Fruit fly (Drosophila melanogaster) whole organism, pupa: Measurements from ENCODE around the gene CG9592.

Experiments used
- CG10348 ChIP-seq: fragments of 200-800 bp; sonication (Bioruptor generic); IDR thresholded peaks from 2 replicates; pipeline ENCODE4 v1.3.6; 2022; ENCODE audit warnings: missing biosample characterization, missing genetic modification characterization
- CG12605 ChIP-seq: fragments of 200-800 bp; sonication (Bioruptor generic); IDR thresholded peaks from 2 replicates; pipeline ENCODE4 v1.3.6; 2022; ENCODE audit warnings: missing biosample characterization, missing genetic modification characterization
- CG13204 ChIP-seq: fragments of 200-800 bp; sonication (Bioruptor generic); optimal IDR thresholded peaks from 2 replicates; lab custom pipeline; 2018; ENCODE audit warnings: missing biosample characterization, mild to moderate bottlenecking, missing genetic modification characterization, moderate library complexity
- CG14655 ChIP-seq: fragments of 200-800 bp; sonication (Bioruptor generic); optimal IDR thresholded peaks from 3 replicates; lab custom pipeline; 2017; ENCODE audit warnings: mild to moderate bottlenecking, missing biosample characterization, missing genetic modification reagents, missing genetic modification characterization
- CG15710 ChIP-seq: fragments of 200-800 bp; sonication (Bioruptor generic); optimal IDR thresholded peaks from 2 replicates; lab custom pipeline; 2018; ENCODE audit warnings: missing biosample characterization, mild to moderate bottlenecking, missing genetic modification characterization, moderate library complexity
- CG17806 ChIP-seq: fragments of 200-800 bp; sonication (Bioruptor generic); optimal IDR thresholded peaks from 2 replicates; lab custom pipeline; 2018; ENCODE audit warnings: missing biosample characterization, mild to moderate bottlenecking, missing genetic modification characterization, moderate library complexity
- CG32121 ChIP-seq: fragments of 200-800 bp; sonication (Bioruptor generic); IDR thresholded peaks from 2 replicates; pipeline ENCODE4 v1.3.6; 2022; ENCODE audit warnings: missing biosample characterization, missing genetic modification characterization
- CG34367 ChIP-seq: fragments of 200-800 bp; sonication (Bioruptor generic); optimal IDR thresholded peaks from 2 replicates; lab custom pipeline; 2018; ENCODE audit warnings: missing biosample characterization, mild to moderate bottlenecking, missing genetic modification characterization
- CG4496 ChIP-seq: fragments of 200-800 bp; sonication (Bioruptor generic); IDR thresholded peaks from 3 replicates; pipeline ENCODE4 v1.3.6; 2022; ENCODE audit warnings: missing biosample characterization, missing genetic modification characterization
- CG8159 ChIP-seq: fragments of 200-800 bp; sonication (Bioruptor generic); optimal IDR thresholded peaks from 3 replicates; lab custom pipeline; 2018; ENCODE audit warnings: missing biosample characterization, mild to moderate bottlenecking, missing genetic modification characterization, moderate library complexity
- CG8301 ChIP-seq: fragments of 200-800 bp; sonication (Bioruptor generic); optimal IDR thresholded peaks from 2 replicates; lab custom pipeline; 2018; ENCODE audit warnings: missing biosample characterization, mild to moderate bottlenecking, missing genetic modification characterization
- CG9948 ChIP-seq: fragments of 200-800 bp; sonication (Bioruptor generic); optimal IDR thresholded peaks from 2 replicates; lab custom pipeline; 2018; ENCODE audit warnings: missing biosample characterization, mild to moderate bottlenecking, missing genetic modification characterization, moderate library complexity
- D1 ChIP-seq: fragments of 200-800 bp; sonication (Bioruptor generic); optimal IDR thresholded peaks from 2 replicates; lab custom pipeline; 2018; ENCODE audit warnings: missing biosample characterization, mild to moderate bottlenecking, missing genetic modification characterization, moderate library complexity
- EcR ChIP-seq: fragments of 200-800 bp; sonication (Bioruptor generic); optimal IDR thresholded peaks from 3 replicates; lab custom pipeline; 2019; ENCODE audit warnings: missing biosample characterization, missing genetic modification characterization, mild to moderate bottlenecking, moderate library complexity, missing genetic modification reagents
- Ets98B ChIP-seq: fragments of 200-800 bp; sonication (Bioruptor generic); IDR thresholded peaks from 2 replicates; pipeline ENCODE4 v1.3.6; 2022; ENCODE audit warnings: missing biosample characterization, missing genetic modification characterization
- Pif1A ChIP-seq: fragments of 200-800 bp; sonication (Bioruptor generic); optimal IDR thresholded peaks from 3 replicates; lab custom pipeline; 2016; ENCODE audit warnings: missing biosample characterization, missing genetic modification characterization
- Pif1B ChIP-seq: fragments of 200-800 bp; sonication (Bioruptor generic); optimal IDR thresholded peaks from 3 replicates; lab custom pipeline; 2016; ENCODE audit warnings: missing biosample characterization, missing genetic modification characterization
- Snoo ChIP-seq: fragments of 200-800 bp; sonication (Bioruptor generic); optimal IDR thresholded peaks from 3 replicates; lab custom pipeline; 2017; ENCODE audit warnings: missing biosample characterization, mild to moderate bottlenecking, missing genetic modification characterization, inconsistent platforms
- fd96Ca ChIP-seq: fragments of 200-800 bp; sonication (Bioruptor generic); IDR thresholded peaks from 3 replicates; pipeline ENCODE4 v1.3.6; 2022; ENCODE audit warnings: missing biosample characterization, missing genetic modification characterization
- gl ChIP-seq: fragments of 200-800 bp; sonication (Bioruptor generic); optimal IDR thresholded peaks from 2 replicates; lab custom pipeline; 2018; ENCODE audit warnings: missing biosample characterization, mild to moderate bottlenecking, missing genetic modification characterization
- rn ChIP-seq: fragments of 200-800 bp; sonication (Bioruptor generic); IDR thresholded peaks from 2 replicates; pipeline ENCODE4 v1.3.6; 2022; ENCODE audit warnings: missing biosample characterization, missing genetic modification characterization

CG9592 gene

DNA sequence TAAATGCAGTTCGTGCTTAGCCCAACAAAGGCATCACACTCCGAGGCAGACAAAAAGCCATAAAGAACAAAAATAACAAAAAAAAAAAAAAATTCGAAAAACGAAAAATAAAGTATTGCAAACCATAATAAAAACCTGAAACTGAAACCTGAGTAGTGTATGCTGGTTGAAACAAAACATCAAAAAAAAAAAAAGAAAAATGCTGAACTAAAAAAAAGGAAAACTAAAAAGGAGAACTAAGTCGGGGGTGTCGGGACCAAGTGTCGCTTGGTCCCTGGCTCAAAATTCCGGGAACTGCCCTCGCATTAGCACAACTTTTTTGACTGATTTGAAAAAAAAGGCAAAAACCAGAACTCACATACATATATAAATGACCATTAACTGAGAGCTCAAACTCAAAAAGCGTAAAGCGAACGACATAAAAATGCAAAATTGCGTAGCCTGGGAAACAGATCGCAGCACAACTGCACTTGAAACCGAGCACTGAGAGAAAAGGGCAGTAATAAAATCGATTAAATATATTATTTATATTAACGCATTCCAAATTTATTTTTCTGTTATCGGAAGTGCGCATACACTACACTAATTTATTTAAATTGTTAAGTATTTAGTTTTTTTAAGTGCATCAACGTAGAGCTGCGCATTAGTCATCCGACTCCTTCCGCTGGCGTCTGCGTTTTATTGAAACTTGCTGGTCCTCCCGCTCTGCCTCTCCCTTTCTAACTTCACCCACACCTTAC is 30.8 kb upstream of the CG9592 start:
- TF ChIP-seq CG34367 (tag; lab: Kevin White, UChicago) (peak; percentile 45), CG14655 (peak; percentile 60), CG8159 (peak; percentile 72), CG17806 (peak; percentile 73), Pif1A (GFP tag; lab: Kevin White, UChicago) (peak; percentile 74), CG12605 (GFP tag; lab: Robert Waterston, UW) (peak; percentile 7; the same call in 1 of the 2 replicates), fd96Ca (GFP tag; lab: Robert Waterston, UW) (peak; percentile 49; the same call in 1 of the 3 replicates), rn (GFP tag; lab: Robert Waterston, UW) (0 out of 2 replicates have a peak, but pooled peaks have one; percentile 8), CG9948 (tag; lab: Kevin White, UChicago) (peak; percentile 67), CG8301 (tag; lab: Kevin White, UChicago) (peak; percentile 54), CG32121 (GFP tag; lab: Robert Waterston, UW) (no peak), Ets98B (GFP tag; lab: Robert Waterston, UW) (peak; percentile 54), Pif1B (peak; percentile 37), gl (tag; lab: Kevin White, UChicago) (peak; percentile 31), EcR (GFP tag; lab: Kevin White, UChicago) (no peak), CG15710 (peak; percentile 73), CG13204 (peak; percentile 25), CG4496 (GFP tag; lab: Robert Waterston, UW) (peak; percentile 78), CG10348 (GFP tag; lab: Robert Waterston, UW) (no peak), Snoo (peak; percentile 66), D1 (tag; lab: Kevin White, UChicago) (peak; percentile 8)

DNA sequence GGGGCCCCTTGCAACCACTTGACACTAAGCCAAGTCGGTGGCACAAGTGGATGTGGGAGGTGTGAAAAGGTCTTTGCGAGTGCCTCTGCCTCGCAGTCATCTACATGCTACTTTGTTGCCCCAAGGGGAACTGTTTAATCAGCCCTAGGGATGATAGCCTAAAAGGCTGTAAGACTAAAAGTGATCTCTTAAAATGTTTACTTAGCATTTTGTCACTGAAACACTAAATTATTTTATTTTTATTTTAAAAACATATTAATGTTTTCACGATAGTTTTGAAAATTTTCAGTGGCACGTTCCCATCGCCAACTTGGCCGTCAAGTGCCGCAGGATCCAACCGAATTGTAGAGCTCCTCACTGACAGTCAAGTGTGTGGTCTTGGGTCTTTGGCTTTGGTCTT is 20.1 kb upstream of the CG9592 start:
- TF ChIP-seq CG15710 (peak; percentile 41), EcR (GFP tag; lab: Kevin White, UChicago) (no peak), CG9948 (tag; lab: Kevin White, UChicago) (peak; percentile 33), rn (GFP tag; lab: Robert Waterston, UW) (no peak), CG13204 (no peak), CG10348 (GFP tag; lab: Robert Waterston, UW) (no peak), CG14655 (peak; percentile 7), Ets98B (GFP tag; lab: Robert Waterston, UW) (no peak), CG12605 (GFP tag; lab: Robert Waterston, UW) (no peak), Snoo (no peak), Pif1B (no peak), CG32121 (GFP tag; lab: Robert Waterston, UW) (no peak), CG8301 (tag; lab: Kevin White, UChicago) (no peak), CG34367 (tag; lab: Kevin White, UChicago) (no peak), CG4496 (GFP tag; lab: Robert Waterston, UW) (no peak), CG17806 (peak; percentile 7), Pif1A (GFP tag; lab: Kevin White, UChicago) (peak; percentile 12), gl (tag; lab: Kevin White, UChicago) (no peak), CG8159 (peak; percentile 15), D1 (tag; lab: Kevin White, UChicago) (no peak), fd96Ca (GFP tag; lab: Robert Waterston, UW) (no peak)

DNA sequence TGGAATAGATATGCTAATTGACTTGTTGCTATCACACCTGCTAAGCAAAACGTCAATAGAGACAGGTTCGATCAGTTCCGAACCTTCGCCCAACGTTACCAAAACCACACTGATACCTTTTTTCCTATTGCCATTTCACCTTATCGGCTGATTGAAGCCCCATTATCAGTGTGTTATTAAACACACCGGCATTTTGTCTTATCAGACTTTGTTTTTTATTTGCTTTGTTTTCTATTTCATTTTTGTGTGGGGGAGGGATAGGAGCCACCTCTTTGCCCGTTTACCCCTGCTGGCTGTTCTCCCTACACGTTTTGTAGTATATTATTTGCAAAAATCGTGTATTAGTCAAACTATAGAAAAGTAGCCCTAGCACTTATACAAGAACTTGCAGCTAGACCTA is 7.6 kb upstream of the CG9592 start:
- TF ChIP-seq CG10348 (GFP tag; lab: Robert Waterston, UW) (no peak), CG8159 (no peak), CG17806 (no peak), D1 (tag; lab: Kevin White, UChicago) (no peak), gl (tag; lab: Kevin White, UChicago) (no peak), CG12605 (GFP tag; lab: Robert Waterston, UW) (no peak), CG13204 (no peak), CG4496 (GFP tag; lab: Robert Waterston, UW) (no peak), EcR (GFP tag; lab: Kevin White, UChicago) (no peak), CG34367 (tag; lab: Kevin White, UChicago) (no peak)

DNA sequence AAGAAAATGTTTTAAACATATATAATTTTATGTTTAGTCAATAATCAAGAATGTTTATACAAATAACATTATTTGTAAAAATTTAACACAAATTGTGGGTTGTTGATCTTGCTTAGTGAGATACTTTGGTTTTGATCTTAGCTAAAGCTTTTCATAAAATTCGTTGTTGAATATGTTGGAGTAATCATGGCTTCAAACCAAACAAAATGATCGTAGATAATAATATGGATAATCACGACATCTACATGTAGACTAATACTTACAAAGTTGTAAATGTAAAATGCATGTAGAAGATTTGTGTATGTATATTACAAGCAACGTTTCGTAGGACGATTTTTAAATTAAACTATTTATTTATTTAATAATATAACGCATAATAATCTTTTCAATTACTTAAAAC is 4.3 kb upstream of the CG9592 start:
- no peak for TF ChIP-seq CG4496 (GFP tag; lab: Robert Waterston, UW)
- no peak for TF ChIP-seq CG13204
- TF ChIP-seq D1 (tag; lab: Kevin White, UChicago): no peak
- no peak for TF ChIP-seq CG8159
- no peak for TF ChIP-seq CG8301 (tag; lab: Kevin White, UChicago)
- TF ChIP-seq Pif1A (GFP tag; lab: Kevin White, UChicago): no peak

DNA sequence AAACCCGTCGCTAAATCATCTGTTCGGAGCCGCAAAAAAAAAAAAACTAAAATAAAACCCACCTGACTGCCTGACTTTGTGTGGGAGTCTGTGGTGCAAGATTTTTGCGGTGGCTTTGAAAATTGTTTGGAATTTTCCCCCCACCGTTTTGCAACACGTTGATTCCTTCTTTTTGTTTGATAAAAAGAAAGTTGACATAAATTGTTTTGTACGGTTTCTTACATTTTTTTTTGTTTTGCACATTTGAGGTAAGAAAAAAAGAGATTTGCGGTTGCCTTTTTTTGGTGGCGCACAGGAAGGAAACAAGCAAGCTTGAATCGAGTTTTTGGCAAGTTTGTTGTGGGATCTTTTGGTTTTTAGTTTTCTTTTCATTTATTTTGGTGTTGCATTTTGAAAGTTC is 1.9 kb upstream of the CG9592 start:
- TF ChIP-seq CG9948 (tag; lab: Kevin White, UChicago) (no peak), Pif1B (no peak), CG4496 (GFP tag; lab: Robert Waterston, UW) (0 out of 3 replicates have a peak, but pooled peaks have one; percentile 39), fd96Ca (GFP tag; lab: Robert Waterston, UW) (0 out of 3 replicates have a peak, but pooled peaks have one; percentile 36), Snoo (peak; percentile 15), CG32121 (GFP tag; lab: Robert Waterston, UW) (0 out of 2 replicates have a peak, but pooled peaks have one; percentile 23), Ets98B (GFP tag; lab: Robert Waterston, UW) (peak; percentile 31), D1 (tag; lab: Kevin White, UChicago) (no peak)

DNA sequence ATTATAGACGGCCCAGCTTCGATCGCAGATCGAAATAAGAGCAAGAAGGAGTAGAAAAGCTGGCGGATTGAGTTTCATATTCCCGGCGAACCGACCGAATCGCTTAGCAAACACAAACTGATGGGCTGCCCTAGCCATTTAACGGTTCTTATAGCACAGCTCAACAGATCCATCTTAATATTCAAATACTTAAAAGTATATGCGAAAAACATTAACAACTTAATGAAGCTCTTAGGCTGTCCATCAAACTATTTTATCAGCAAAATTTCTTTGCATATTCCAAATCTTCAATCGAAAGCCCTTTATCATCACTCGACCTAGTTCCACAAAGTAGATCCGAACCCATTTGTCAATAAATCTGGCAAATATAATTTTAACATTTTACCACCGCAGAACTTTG is 4.0 kb downstream of the CG9592 start, which contains the start of gene CG4613:
TSS of gene CG4613 (minus strand) at position 101 of the 400 bp plus-strand sequence.
- TF ChIP-seq CG8301 (tag; lab: Kevin White, UChicago): no peak
- no peak for TF ChIP-seq CG34367 (tag; lab: Kevin White, UChicago)
- TF ChIP-seq CG9948 (tag; lab: Kevin White, UChicago): no peak
- TF ChIP-seq CG15710: no peak
- TF ChIP-seq Pif1A (GFP tag; lab: Kevin White, UChicago): no peak
- no peak for TF ChIP-seq gl (tag; lab: Kevin White, UChicago)
- TF ChIP-seq Snoo: no peak
